Fruit fly (Drosophila melanogaster): Measurements from ENCODE around the gene CG5177.
A peak's percentile ranks its signal among the peaks of the same experiment; 100 is the strongest.

Gene CG5177

dm6 chr2L:7395813-7396212 is 9.2 kb upstream of the CG5177 start (continued):
- TF ChIP-seq rib (GFP tag; IDR thresholded peaks at IDR 0.05) (peak; percentile 12; the same call in 1 of the 2 replicates), grn (GFP tag; optimal IDR thresholded peaks at IDR 0.05) (no peak), Camta (GFP tag; optimal IDR thresholded peaks at IDR 0.05) (no peak), nerfin-1 (tag; optimal IDR thresholded peaks at IDR 0.05) (no peak), bcd (GFP tag; optimal IDR thresholded peaks at IDR 0.05) (peak; percentile 50), CG17912 (GFP tag; optimal IDR thresholded peaks at IDR 0.05) (no peak), CG6765 (GFP tag; optimal IDR thresholded peaks at IDR 0.05) (no peak), CG10147 (GFP tag; optimal IDR thresholded peaks at IDR 0.05) (peak; percentile 60), esg (GFP tag; conservative IDR thresholded peaks at IDR 0.05) (0 out of 2 replicates have a peak, but pooled peaks have one; percentile 33), B-H1 (GFP tag; IDR thresholded peaks at IDR 0.05) (no peak; the same call in 2 of the 3 replicates), Scr (GFP tag; IDR thresholded peaks at IDR 0.05; ENCODE audit: partially characterized antibody) (no peak), gcm2 (GFP tag; optimal IDR thresholded peaks at IDR 0.05) (no peak), BEAF-32 (GFP tag; optimal IDR thresholded peaks at IDR 0.05) (no peak), Rx (GFP tag; IDR thresholded peaks at IDR 0.05) (no peak), sim (GFP tag; IDR thresholded peaks at IDR 0.05) (no peak), grau (tag; optimal IDR thresholded peaks at IDR 0.05) (peak; percentile 78), CG18262 (tag; optimal IDR thresholded peaks at IDR 0.05) (peak; percentile 62), inv (GFP tag; IDR thresholded peaks at IDR 0.05; ENCODE audit: partially characterized antibody) (no peak), odd (GFP tag; optimal IDR thresholded peaks at IDR 0.05) (no peak), Aef1 (GFP tag; IDR thresholded peaks at IDR 0.05) (peak; percentile 52; the same call in 2 of the 3 replicates), CG7839 (tag; optimal IDR thresholded peaks at IDR 0.05) (peak; percentile 75), dati (GFP tag; IDR thresholded peaks at IDR 0.05) (no peak), B-H2 (GFP tag; optimal IDR thresholded peaks at IDR 0.05) (no peak), HLH3B (GFP tag; IDR thresholded peaks at IDR 0.05) (peak; percentile 57), CG7786 (GFP tag; optimal IDR thresholded peaks at IDR 0.05) (no peak), fd102C (GFP tag; optimal IDR thresholded peaks at IDR 0.05) (no peak), Bgb (GFP tag; IDR thresholded peaks at IDR 0.05; ENCODE audit: partially characterized antibody) (no peak), CG12071 (GFP tag; optimal IDR thresholded peaks at IDR 0.05) (no peak), lbe (GFP tag; optimal IDR thresholded peaks at IDR 0.05) (no peak), CG9817 (tag; optimal IDR thresholded peaks at IDR 0.05) (peak; percentile 54), CG1529 (GFP tag; optimal IDR thresholded peaks at IDR 0.05) (no peak), CG17328 (GFP tag; IDR thresholded peaks at IDR 0.05) (peak; percentile 31; the same call in 1 of the 2 replicates), Oaz (GFP tag; IDR thresholded peaks at IDR 0.05) (no peak), dan (GFP tag; IDR thresholded peaks at IDR 0.05) (no peak), pfk (GFP tag; optimal IDR thresholded peaks at IDR 0.05) (no peak), CG9797 (GFP tag; optimal IDR thresholded peaks at IDR 0.05) (no peak), gsb (GFP tag; IDR thresholded peaks at IDR 0.05) (0 out of 2 replicates have a peak, but pooled peaks have one; percentile 43), aop (GFP tag; IDR thresholded peaks at IDR 0.05) (no peak), Gsc (GFP tag; IDR thresholded peaks at IDR 0.05) (no peak), Hsf (GFP tag; optimal IDR thresholded peaks at IDR 0.05) (no peak), ftz-f1 (GFP tag; optimal IDR thresholded peaks at IDR 0.05) (no peak), fd3F (GFP tag; optimal IDR thresholded peaks at IDR 0.05) (peak; percentile 58), Mad (GFP tag; optimal IDR thresholded peaks at IDR 0.05) (no peak), kay (GFP tag; optimal IDR thresholded peaks at IDR 0.05) (no peak), schlank (tag; optimal IDR thresholded peaks at IDR 0.05) (no peak), Xbp1 (GFP tag; optimal IDR thresholded peaks at IDR 0.05) (peak; percentile 48), CG7963 (GFP tag; IDR thresholded peaks at IDR 0.05; ENCODE audit: partially characterized antibody) (no peak), CG17568 (GFP tag; optimal IDR thresholded peaks at IDR 0.05) (no peak), CG10462 (GFP tag; optimal IDR thresholded peaks at IDR 0.05) (no peak), CG2712 (tag; optimal IDR thresholded peaks at IDR 0.05) (peak; percentile 70), CG18764 (GFP tag; optimal IDR thresholded peaks at IDR 0.05) (no peak)

Measured in whole organism, embryonic.